Worm (Caenorhabditis elegans) whole organism, early embryonic: ENCODE measurements around the gene M28.10.

Experiments used
- ama-1 ChIP-seq: fragments of 150-350 bp; optimal IDR thresholded peaks from 2 replicates; lab custom pipeline; 2014
- ceh-13 ChIP-seq: fragments of 200-800 bp; sonication (Bioruptor generic); optimal IDR thresholded peaks from 2 replicates; lab custom pipeline; 2018; ENCODE audit warnings: mild to moderate bottlenecking, missing genetic modification characterization, missing compliant biosample characterization
- hmg-4 ChIP-seq: fragments of 200-800 bp; sonication (Bioruptor generic); optimal IDR thresholded peaks from 2 replicates; lab custom pipeline; 2018; ENCODE audit warnings: mild to moderate bottlenecking, missing genetic modification characterization, missing compliant biosample characterization
- tbx-37 ChIP-seq: fragments of 200-800 bp; sonication (Bioruptor generic); conservative IDR thresholded peaks from 2 replicates; pipeline ENCODE4 v1.3.6; 2022; ENCODE audit warnings: missing genetic modification reagents, missing genetic modification characterization, missing compliant biosample characterization
- tra-4 ChIP-seq: sonication (generic microtip); optimal IDR thresholded peaks from 2 replicates; lab custom pipeline; 2017; ENCODE audit warnings: missing genetic modification characterization, missing compliant biosample characterization

DNA sequence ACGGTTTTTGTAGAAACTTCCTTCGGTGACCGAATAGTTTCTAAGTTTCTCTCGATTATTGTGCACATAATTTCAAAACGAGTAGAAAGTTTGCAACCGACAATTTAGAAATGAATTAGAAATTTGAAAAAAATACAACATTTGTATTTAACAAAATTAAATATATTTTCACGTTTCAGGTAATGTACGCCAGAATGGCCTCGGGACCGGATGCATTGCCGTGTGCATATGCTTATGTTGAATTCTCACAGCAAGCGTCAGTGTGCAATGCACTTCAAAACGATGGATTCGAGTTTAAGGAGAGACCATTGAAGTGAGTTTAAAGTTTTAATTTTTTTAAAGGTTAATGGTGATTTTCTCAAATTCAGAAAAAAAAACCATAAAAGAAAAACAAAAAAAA is 13.6 kb downstream of the M28.10 start, which contains the start of gene marc-2:
- no peak for TF ChIP-seq ama-1 (lab: Kevin White, UChicago)
- no peak for TF ChIP-seq tra-4 (tag; lab: Kevin White, UChicago)
- no peak for TF ChIP-seq ceh-13 (GFP tag; lab: Kevin White, UChicago)
- TF ChIP-seq hmg-4 = no peak
- no peak for TF ChIP-seq tbx-37 (GFP tag; lab: Robert Waterston, UW)
